Worm (Caenorhabditis elegans): Measurements from ENCODE around the gene R07E3.1.

The R07E3.1 gene

DNA sequence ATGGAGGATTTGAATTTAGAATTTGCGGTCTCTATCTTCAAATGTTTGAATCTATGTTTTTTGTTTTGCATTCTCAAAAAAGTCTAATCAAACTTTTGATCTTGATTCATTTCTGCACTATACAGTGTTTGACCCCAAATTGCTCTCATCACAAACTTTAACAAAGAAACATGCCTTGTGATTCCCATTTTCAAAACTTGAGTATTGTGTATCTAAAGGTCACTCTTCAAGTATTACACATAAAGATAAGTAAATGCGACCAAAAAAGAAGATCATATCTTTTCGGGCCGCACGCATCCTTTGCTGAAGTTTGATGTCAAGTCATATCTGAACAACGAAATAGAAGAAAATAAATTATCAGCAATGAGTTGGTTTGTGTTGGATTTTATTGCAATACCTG lies 39.0 kb downstream of the R07E3.1 start:
- TF ChIP-seq aly-2 (tag; optimal IDR thresholded peaks at IDR 0.05) (no peak), lin-14 (GFP tag; optimal IDR thresholded peaks at IDR 0.05) (peak; percentile 48), pqm-1 (tag; optimal IDR thresholded peaks at IDR 0.05) (no peak), fkh-4 (tag; optimal IDR thresholded peaks at IDR 0.05; ENCODE audit: borderline replicate concordance) (no peak), hlh-17 (GFP tag; optimal IDR thresholded peaks at IDR 0.05; ENCODE audit: borderline replicate concordance) (no peak), lin-39 (tag; optimal IDR thresholded peaks at IDR 0.05) (no peak), nhr-77 (tag; optimal IDR thresholded peaks at IDR 0.05) (no peak), unc-86 (tag; optimal IDR thresholded peaks at IDR 0.05) (no peak), elt-2 (tag; optimal IDR thresholded peaks at IDR 0.05) (no peak), nhr-28 (tag; optimal IDR thresholded peaks at IDR 0.05) (no peak), nhr-19 (GFP tag; conservative IDR thresholded peaks at IDR 0.05) (no peak), lsy-2 (tag; optimal IDR thresholded peaks at IDR 0.05) (no peak), elt-3 (tag; optimal IDR thresholded peaks at IDR 0.05) (peak in 1 of 6 experiments; percentile 9), pag-3 (tag; optimal IDR thresholded peaks at IDR 0.05; ENCODE audit: borderline replicate concordance, insufficient read depth) (no peak), mab-9 (GFP tag; IDR thresholded peaks at IDR 0.05) (no peak), dsc-1 (tag; optimal IDR thresholded peaks at IDR 0.05) (no peak), lin-13 (GFP tag; optimal IDR thresholded peaks at IDR 0.05) (no peak), nhr-20 (tag; optimal IDR thresholded peaks at IDR 0.05) (peak; percentile 75), zip-4 (GFP tag; optimal IDR thresholded peaks at IDR 0.05) (no peak), nhr-90 (tag; optimal IDR thresholded peaks at IDR 0.05; ENCODE audit: poor library complexity) (no peak), egl-13 (tag; optimal IDR thresholded peaks at IDR 0.05) (no peak), snu-23 (GFP tag; optimal IDR thresholded peaks at IDR 0.05) (peak; percentile 8), ceh-90 (tag; optimal IDR thresholded peaks at IDR 0.05) (no peak), tlp-1 (tag; optimal IDR thresholded peaks at IDR 0.05) (no peak), nhr-85 (tag) (peak; percentile 93), grh-1 (GFP tag; IDR thresholded peaks at IDR 0.05) (0 out of 2 replicates have a peak, but pooled peaks have one; percentile 19), nhr-71 (tag; optimal IDR thresholded peaks at IDR 0.05) (peak; percentile 38), zag-1 (tag; optimal IDR thresholded peaks at IDR 0.05) (no peak), lin-15B (tag; optimal IDR thresholded peaks at IDR 0.05) (no peak), Y116A8C.19 (tag; optimal IDR thresholded peaks at IDR 0.05; ENCODE audit: borderline replicate concordance) (no peak), fkh-8 (tag; optimal IDR thresholded peaks at IDR 0.05) (no peak)

DNA sequence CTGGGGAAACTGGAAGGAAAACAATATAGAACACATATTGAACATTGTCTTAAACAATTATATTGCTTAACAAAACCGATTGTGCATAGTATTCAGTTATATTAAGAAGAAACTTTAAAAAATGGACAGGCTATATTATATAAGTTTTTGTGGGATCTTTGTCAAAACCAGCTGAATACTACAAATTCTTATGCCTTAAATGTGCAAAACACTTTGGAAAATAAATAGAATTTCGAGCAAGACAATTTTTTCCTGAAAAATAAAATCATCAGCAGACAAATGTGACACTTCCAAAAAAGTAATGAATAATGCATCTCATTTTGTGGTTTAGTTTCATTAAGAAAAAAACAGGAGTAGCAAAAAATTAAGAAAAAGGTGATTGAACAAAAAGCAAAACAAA lies 43.6 kb downstream of the R07E3.1 start:
- TF ChIP-seq efl-1 (optimal IDR thresholded peaks at IDR 0.05) (no peak), efl-1 (GFP tag; optimal IDR thresholded peaks at IDR 0.05 in 1 of 2) (peak in 1 of 2 experiments; percentile 60), sup-37 (GFP tag; optimal IDR thresholded peaks at IDR 0.05) (no peak)
